Worm (Caenorhabditis elegans) whole organism, young adult: ENCODE measurements around the gene uig-1.

Source experiments
- attf-3 ChIP-seq: fragments of 200-800 bp; sonication (Bioruptor generic); conservative IDR thresholded peaks from 2 replicates; pipeline ENCODE4 v1.3.6; 2022; ENCODE audit warnings: missing genetic modification reagents, missing genetic modification characterization, missing compliant biosample characterization
- somi-1 ChIP-seq: fragments of 200-800 bp; sonication (Bioruptor generic); optimal IDR thresholded peaks from 2 replicates; lab custom pipeline; 2018; ENCODE audit warnings: mild to moderate bottlenecking, missing genetic modification characterization, missing compliant biosample characterization
- unc-62 ChIP-seq: fragments of 150-350 bp; optimal IDR thresholded peaks from 2 replicates; lab custom pipeline; 2014; ENCODE audit warnings: missing biosample characterization, missing genetic modification reagents, missing genetic modification characterization
- ztf-3 ChIP-seq: fragments of 200-800 bp; sonication (Bioruptor generic); optimal IDR thresholded peaks from 2 replicates; lab custom pipeline; 2018; ENCODE audit warnings: mild to moderate bottlenecking, missing genetic modification characterization, missing compliant biosample characterization

DNA sequence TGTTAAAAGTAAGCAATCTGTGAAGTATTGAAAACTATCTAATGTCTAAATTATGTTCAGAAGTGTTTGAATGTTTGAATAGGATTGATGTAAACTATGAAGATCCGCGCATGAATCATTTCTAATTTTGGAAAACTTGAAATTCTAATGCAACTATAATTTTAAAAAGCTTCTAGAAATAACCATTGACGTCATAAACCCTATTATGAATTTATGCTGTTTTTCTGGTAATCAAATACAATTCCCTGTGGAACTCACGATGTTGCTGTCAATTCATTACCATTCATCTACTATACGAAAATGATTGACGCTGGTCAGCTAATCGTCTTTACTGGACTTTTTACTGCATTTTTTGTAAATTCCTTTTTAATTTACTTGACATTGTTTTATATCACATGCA is 31.7 kb upstream of the uig-1 start, which contains the start of gene str-37:
- TF ChIP-seq somi-1 (GFP tag; lab: Kevin White, UChicago) = no peak
- TF ChIP-seq unc-62 (GFP tag; lab: Kevin White, UChicago) = no peak
- no peak for TF ChIP-seq ztf-3 (GFP tag; lab: Kevin White, UChicago)
- no peak for TF ChIP-seq attf-3
